Worm (Caenorhabditis elegans) whole organism, L4/young adult: ENCODE data around the gene M70.2.

Experiments used
- dao-5 ChIP-seq: sonication (generic microtip); optimal IDR thresholded peaks from 2 replicates; lab custom pipeline; 2016; ENCODE audit warnings: missing genotype, missing genetic modification characterization, moderate library complexity, missing compliant biosample characterization
- him-1 ChIP-seq: sonication (generic microtip); optimal IDR thresholded peaks from 2 replicates; lab custom pipeline; 2016; ENCODE audit warnings: missing genotype, missing genetic modification reagents, missing genetic modification characterization, missing compliant biosample characterization

DNA sequence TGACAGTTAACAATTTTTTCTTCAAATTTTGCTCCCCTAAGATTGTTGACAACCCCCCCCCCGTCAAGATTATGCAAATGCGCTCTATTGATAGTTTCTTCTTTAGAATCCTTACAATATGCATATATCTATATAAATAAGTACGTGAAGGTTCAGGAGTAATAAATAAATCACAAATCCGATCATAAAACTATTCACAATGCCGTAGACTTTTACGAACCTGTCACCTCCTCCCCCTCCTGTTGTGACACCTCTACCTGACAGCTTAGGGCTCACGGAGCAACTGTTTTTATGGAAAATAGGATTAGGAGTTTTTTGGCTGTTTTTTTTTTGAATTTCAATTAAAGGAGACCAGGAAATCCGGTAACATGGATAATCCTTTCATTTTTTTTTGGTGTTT is 49.3 kb downstream of the M70.2 start:
- TF ChIP-seq him-1 (tag; lab: Kevin White, UChicago) (no peak), dao-5 (tag; lab: Kevin White, UChicago) (no peak)
